Worm (Caenorhabditis elegans) whole organism, L4 larva: Measurements from ENCODE around the gene B0361.14.

Experiments used
- lin-15B ChIP-seq: fragments of 150-350 bp; sonication (generic microtip); optimal IDR thresholded peaks from 3 replicates; lab custom pipeline; 2014; ENCODE audit warnings: missing biosample characterization, missing genetic modification characterization
- nhr-77 ChIP-seq: fragments of 150-350 bp; optimal IDR thresholded peaks from 2 replicates; lab custom pipeline; 2014; ENCODE audit warnings: missing biosample characterization, missing genetic modification characterization
- snpc-4 ChIP-seq: fragments of 150-350 bp; optimal IDR thresholded peaks from 2 replicates; lab custom pipeline; 2014; ENCODE audit warnings: missing biosample characterization, missing genetic modification characterization
- spr-1 ChIP-seq: sonication (generic microtip); optimal IDR thresholded peaks from 2 replicates; lab custom pipeline; 2016; ENCODE audit warnings: mild to moderate bottlenecking, missing genetic modification characterization, missing compliant biosample characterization

ce11 chrIII:7338693-7339092 is 39.4 kb upstream of the B0361.14 start, which contains the start of gene kap-1:
- TF ChIP-seq nhr-77 (tag; lab: Kevin White, UChicago) = no peak
- TF ChIP-seq spr-1 (tag; lab: Kevin White, UChicago) = no peak
- TF ChIP-seq lin-15B (tag; lab: Kevin White, UChicago) = no peak
- TF ChIP-seq snpc-4 (tag; lab: Kevin White, UChicago) = no peak
